Worm (Caenorhabditis elegans) whole organism, late embryonic: ENCODE results near the gene abu-4.

ENCODE experiments used
- ceh-9 ChIP-seq: sonication (generic microtip); optimal IDR thresholded peaks from 2 replicates; lab custom pipeline; 2016; ENCODE audit warnings: mild to moderate bottlenecking, missing genetic modification characterization, inconsistent platforms, missing compliant biosample characterization
- pha-4 ChIP-seq: fragments of 150-350 bp; optimal IDR thresholded peaks from 2 replicates; lab custom pipeline; 2018; ENCODE audit warnings: missing biosample characterization, missing genetic modification reagents, missing genetic modification characterization
- ref-2 ChIP-seq: sonication (generic microtip); optimal IDR thresholded peaks from 2 replicates; lab custom pipeline; 2016; ENCODE audit warnings: missing genetic modification characterization, missing compliant biosample characterization
- unc-3 ChIP-seq, 2 experiments: fragments of 200-800 bp in 1 of 2; sonication (Bioruptor generic) in 1 of 2; sonication (generic microtip) in 1 of 2; conservative IDR thresholded peaks in 1 of 2; optimal IDR thresholded peaks in 1 of 2; 2 replicates each; pipeline versions ENCODE4 v1.3.6 to Lab custom; 2016 to 2022; ENCODE audit warnings: missing compliant biosample characterization in 2 of 2, missing genetic modification characterization in 2 of 2, missing genetic modification reagents in 1 of 2

ce11 chrV:2254553-2255124 is 20.0 kb upstream of the abu-4 start, which contains the start of gene str-253:
- no peak for TF ChIP-seq unc-3 (GFP tag; conservative IDR thresholded peaks at IDR 0.05; lab: Robert Waterston, UW)
- TF ChIP-seq unc-3 (tag; optimal IDR thresholded peaks at IDR 0.05; lab: Kevin White, UChicago) = no peak
- no peak for TF ChIP-seq pha-4 (tag; lab: Kevin White, UChicago)
- TF ChIP-seq ref-2 (tag; lab: Kevin White, UChicago) = no peak
- no peak for TF ChIP-seq ceh-9 (tag; lab: Kevin White, UChicago)
